Fruit fly (Drosophila melanogaster) whole organism, pupa: ENCODE results near the gene CG17343.

Experiments used
- CG10348 ChIP-seq: fragments of 200-800 bp; sonication (Bioruptor generic); IDR thresholded peaks from 2 replicates; pipeline ENCODE4 v1.3.6; 2022; ENCODE audit warnings: missing biosample characterization, missing genetic modification characterization
- CG12605 ChIP-seq: fragments of 200-800 bp; sonication (Bioruptor generic); IDR thresholded peaks from 2 replicates; pipeline ENCODE4 v1.3.6; 2022; ENCODE audit warnings: missing biosample characterization, missing genetic modification characterization
- CG13204 ChIP-seq: fragments of 200-800 bp; sonication (Bioruptor generic); optimal IDR thresholded peaks from 2 replicates; lab custom pipeline; 2018; ENCODE audit warnings: missing biosample characterization, mild to moderate bottlenecking, missing genetic modification characterization, moderate library complexity
- CG14655 ChIP-seq: fragments of 200-800 bp; sonication (Bioruptor generic); optimal IDR thresholded peaks from 3 replicates; lab custom pipeline; 2017; ENCODE audit warnings: mild to moderate bottlenecking, missing biosample characterization, missing genetic modification reagents, missing genetic modification characterization
- CG15710 ChIP-seq: fragments of 200-800 bp; sonication (Bioruptor generic); optimal IDR thresholded peaks from 2 replicates; lab custom pipeline; 2018; ENCODE audit warnings: missing biosample characterization, mild to moderate bottlenecking, missing genetic modification characterization, moderate library complexity
- CG17806 ChIP-seq: fragments of 200-800 bp; sonication (Bioruptor generic); optimal IDR thresholded peaks from 2 replicates; lab custom pipeline; 2018; ENCODE audit warnings: missing biosample characterization, mild to moderate bottlenecking, missing genetic modification characterization, moderate library complexity
- CG34367 ChIP-seq: fragments of 200-800 bp; sonication (Bioruptor generic); optimal IDR thresholded peaks from 2 replicates; lab custom pipeline; 2018; ENCODE audit warnings: missing biosample characterization, mild to moderate bottlenecking, missing genetic modification characterization
- CG8159 ChIP-seq: fragments of 200-800 bp; sonication (Bioruptor generic); optimal IDR thresholded peaks from 3 replicates; lab custom pipeline; 2018; ENCODE audit warnings: missing biosample characterization, mild to moderate bottlenecking, missing genetic modification characterization, moderate library complexity
- EcR ChIP-seq: fragments of 200-800 bp; sonication (Bioruptor generic); optimal IDR thresholded peaks from 3 replicates; lab custom pipeline; 2019; ENCODE audit warnings: missing biosample characterization, missing genetic modification characterization, mild to moderate bottlenecking, moderate library complexity, missing genetic modification reagents
- Pif1A ChIP-seq: fragments of 200-800 bp; sonication (Bioruptor generic); optimal IDR thresholded peaks from 3 replicates; lab custom pipeline; 2016; ENCODE audit warnings: missing biosample characterization, missing genetic modification characterization
- Pif1B ChIP-seq: fragments of 200-800 bp; sonication (Bioruptor generic); optimal IDR thresholded peaks from 3 replicates; lab custom pipeline; 2016; ENCODE audit warnings: missing biosample characterization, missing genetic modification characterization
- Snoo ChIP-seq: fragments of 200-800 bp; sonication (Bioruptor generic); optimal IDR thresholded peaks from 3 replicates; lab custom pipeline; 2017; ENCODE audit warnings: missing biosample characterization, mild to moderate bottlenecking, missing genetic modification characterization, inconsistent platforms
- fd96Ca ChIP-seq: fragments of 200-800 bp; sonication (Bioruptor generic); IDR thresholded peaks from 3 replicates; pipeline ENCODE4 v1.3.6; 2022; ENCODE audit warnings: missing biosample characterization, missing genetic modification characterization

DNA sequence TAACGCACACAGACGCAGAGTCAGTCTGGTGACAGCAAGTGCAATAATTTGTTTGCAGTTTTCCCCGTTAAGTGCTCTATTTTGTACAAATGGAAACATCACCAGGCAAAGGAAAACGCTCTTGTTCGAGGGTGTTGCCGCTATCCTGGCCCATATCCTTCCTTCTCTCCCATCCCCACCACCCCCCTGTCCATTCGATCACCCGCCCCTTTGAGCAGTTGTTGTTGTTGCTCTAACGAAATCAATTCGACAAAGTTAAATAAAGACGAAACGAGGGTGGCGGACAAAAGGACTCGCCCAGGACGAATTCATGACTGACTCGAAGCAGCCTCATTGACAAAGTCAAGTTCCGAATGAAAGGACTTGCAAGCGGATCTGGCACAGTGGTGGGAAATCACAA lies 24.7 kb downstream of the CG17343 start:
- TF ChIP-seq CG13204 (GFP tag; lab: Kevin White, UChicago), result no peak
- TF ChIP-seq Snoo (tag; lab: Kevin White, UChicago), result no peak
- no peak for TF ChIP-seq Pif1A (GFP tag; lab: Kevin White, UChicago)
- no peak for TF ChIP-seq CG34367 (tag; lab: Kevin White, UChicago)
- no peak for TF ChIP-seq CG14655 (GFP tag; lab: Kevin White, UChicago)
- TF ChIP-seq CG10348 (GFP tag; lab: Robert Waterston, UW), result no peak
- no peak for TF ChIP-seq fd96Ca (GFP tag; lab: Robert Waterston, UW)
- no peak for TF ChIP-seq CG8159
- no peak for TF ChIP-seq Pif1B
- no peak for TF ChIP-seq CG17806 (tag; lab: Kevin White, UChicago)
- no peak for TF ChIP-seq CG15710 (tag; lab: Kevin White, UChicago)
- TF ChIP-seq CG12605 (GFP tag; lab: Robert Waterston, UW), result no peak
- no peak for TF ChIP-seq EcR (GFP tag; lab: Kevin White, UChicago)
